Worm (Caenorhabditis elegans) whole organism, L3 larva: Measurements from ENCODE around the gene mbl-1.

Experiments
- aly-2 ChIP-seq: fragments of 150-350 bp; optimal IDR thresholded peaks from 2 replicates; lab custom pipeline; 2014; ENCODE audit warnings: missing biosample characterization, missing genetic modification characterization
- ama-1 ChIP-seq: fragments of 150-350 bp; optimal IDR thresholded peaks from 2 replicates; lab custom pipeline; 2018
- ceh-82 ChIP-seq: fragments of 150-350 bp; optimal IDR thresholded peaks from 2 replicates; lab custom pipeline; 2014; ENCODE audit warnings: missing biosample characterization, missing genetic modification characterization
- ceh-9 ChIP-seq: sonication (generic microtip); optimal IDR thresholded peaks from 2 replicates; lab custom pipeline; 2018; ENCODE audit warnings: missing biosample characterization, missing genetic modification characterization
- elt-2 ChIP-seq: sonication (generic microtip); optimal IDR thresholded peaks from 2 replicates; lab custom pipeline; 2016; ENCODE audit warnings: missing genetic modification reagents, mild to moderate bottlenecking, missing genetic modification characterization, missing compliant biosample characterization
- fkh-2 ChIP-seq: fragments of 150-350 bp; optimal IDR thresholded peaks from 2 replicates; lab custom pipeline; 2014; ENCODE audit warnings: missing biosample characterization, missing genetic modification reagents, missing genetic modification characterization
- lin-39 ChIP-seq: fragments of 150-350 bp; optimal IDR thresholded peaks from 2 replicates; lab custom pipeline; 2018; ENCODE audit warnings: missing biosample characterization, missing genetic modification reagents, missing genetic modification characterization
- lsy-12 ChIP-seq: sonication (generic microtip); optimal IDR thresholded peaks from 2 replicates; lab custom pipeline; 2016; ENCODE audit warnings: mild to moderate bottlenecking, missing genetic modification characterization, missing compliant biosample characterization
- mdl-1 ChIP-seq: fragments of 150-350 bp; optimal IDR thresholded peaks from 2 replicates; lab custom pipeline; 2014; ENCODE audit warnings: missing biosample characterization, missing genetic modification characterization
- mml-1 ChIP-seq: fragments of 150-350 bp; sonication (generic microtip); optimal IDR thresholded peaks from 3 replicates; lab custom pipeline; 2014; ENCODE audit warnings: missing biosample characterization, missing genetic modification characterization
- nhr-11 ChIP-seq: fragments of 150-350 bp; optimal IDR thresholded peaks from 2 replicates; lab custom pipeline; 2014; ENCODE audit warnings: missing biosample characterization, missing genetic modification characterization
- nhr-12 ChIP-seq: fragments of 150-350 bp; optimal IDR thresholded peaks from 2 replicates; lab custom pipeline; 2014; ENCODE audit warnings: missing biosample characterization, missing genetic modification characterization
- nhr-237 ChIP-seq: fragments of 150-350 bp; optimal IDR thresholded peaks from 2 replicates; lab custom pipeline; 2014; ENCODE audit warnings: missing biosample characterization, missing genetic modification characterization
- nhr-28 ChIP-seq: fragments of 150-350 bp; optimal IDR thresholded peaks from 2 replicates; lab custom pipeline; 2014; ENCODE audit warnings: missing biosample characterization, missing genetic modification characterization
- nhr-43 ChIP-seq: sonication (generic microtip); optimal IDR thresholded peaks from 2 replicates; lab custom pipeline; 2016; ENCODE audit warnings: mild to moderate bottlenecking, missing genetic modification characterization, missing compliant biosample characterization; ENCODE audit not compliant: poor library complexity, severe bottlenecking
- pha-4 ChIP-seq: fragments of 150-350 bp; optimal IDR thresholded peaks from 2 replicates; lab custom pipeline; 2014; ENCODE audit warnings: missing biosample characterization, missing genetic modification reagents, missing genetic modification characterization
- pqm-1 ChIP-seq: fragments of 150-350 bp; optimal IDR thresholded peaks from 2 replicates; lab custom pipeline; 2017; ENCODE audit warnings: missing biosample characterization, missing genetic modification characterization, inconsistent platforms
- sea-2 ChIP-seq: fragments of 150-350 bp; sonication (generic microtip); optimal IDR thresholded peaks from 4 replicates; lab custom pipeline; 2014; ENCODE audit warnings: missing biosample characterization, missing genetic modification reagents, missing genetic modification characterization
- snpc-4 ChIP-seq: fragments of 150-350 bp; optimal IDR thresholded peaks from 2 replicates; lab custom pipeline; 2014; ENCODE audit warnings: missing biosample characterization, missing genetic modification characterization
- tbx-2 ChIP-seq: sonication (generic microtip); optimal IDR thresholded peaks from 2 replicates; lab custom pipeline; 2016; ENCODE audit warnings: mild to moderate bottlenecking, missing genetic modification characterization, missing compliant biosample characterization
- unc-62 ChIP-seq: fragments of 150-350 bp; sonication (generic microtip); optimal IDR thresholded peaks from 4 replicates; lab custom pipeline; 2014; ENCODE audit warnings: missing biosample characterization, missing genetic modification reagents, missing genetic modification characterization
- ztf-4 ChIP-seq: fragments of 150-350 bp; optimal IDR thresholded peaks from 2 replicates; lab custom pipeline; 2014; ENCODE audit warnings: missing biosample characterization, missing genetic modification characterization

Gene mbl-1

DNA sequence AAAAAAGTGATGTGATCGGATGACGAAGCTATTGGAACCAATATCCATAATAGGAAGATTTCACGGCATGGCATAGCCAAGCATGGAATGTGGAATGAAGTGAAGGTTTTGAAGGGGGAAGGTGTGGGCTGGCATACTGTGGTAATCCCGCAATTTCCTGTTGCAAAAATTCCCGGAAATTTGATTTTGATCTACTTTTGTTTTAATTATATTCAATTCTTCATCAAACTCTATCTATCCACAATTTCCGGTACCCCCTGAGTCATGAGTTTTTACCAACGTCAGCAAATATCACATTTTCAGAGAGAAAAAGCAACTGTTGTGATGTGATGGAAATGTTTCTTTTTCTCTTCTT, 77.0 kb downstream of the mbl-1 start, which contains the start of gene gcy-11:
Gene gcy-11, minus strand, starts transcription at position 101 of the 355 bp plus-strand sequence.
- TF ChIP-seq ama-1 (lab: Kevin White, UChicago) (no peak), sea-2 (GFP tag; lab: Kevin White, UChicago) (no peak), tbx-2 (no peak), ceh-9 (tag; lab: Kevin White, UChicago) (no peak), ztf-4 (tag; lab: Kevin White, UChicago) (no peak), ceh-82 (tag; lab: Kevin White, UChicago) (no peak), snpc-4 (tag; lab: Kevin White, UChicago) (no peak)

DNA sequence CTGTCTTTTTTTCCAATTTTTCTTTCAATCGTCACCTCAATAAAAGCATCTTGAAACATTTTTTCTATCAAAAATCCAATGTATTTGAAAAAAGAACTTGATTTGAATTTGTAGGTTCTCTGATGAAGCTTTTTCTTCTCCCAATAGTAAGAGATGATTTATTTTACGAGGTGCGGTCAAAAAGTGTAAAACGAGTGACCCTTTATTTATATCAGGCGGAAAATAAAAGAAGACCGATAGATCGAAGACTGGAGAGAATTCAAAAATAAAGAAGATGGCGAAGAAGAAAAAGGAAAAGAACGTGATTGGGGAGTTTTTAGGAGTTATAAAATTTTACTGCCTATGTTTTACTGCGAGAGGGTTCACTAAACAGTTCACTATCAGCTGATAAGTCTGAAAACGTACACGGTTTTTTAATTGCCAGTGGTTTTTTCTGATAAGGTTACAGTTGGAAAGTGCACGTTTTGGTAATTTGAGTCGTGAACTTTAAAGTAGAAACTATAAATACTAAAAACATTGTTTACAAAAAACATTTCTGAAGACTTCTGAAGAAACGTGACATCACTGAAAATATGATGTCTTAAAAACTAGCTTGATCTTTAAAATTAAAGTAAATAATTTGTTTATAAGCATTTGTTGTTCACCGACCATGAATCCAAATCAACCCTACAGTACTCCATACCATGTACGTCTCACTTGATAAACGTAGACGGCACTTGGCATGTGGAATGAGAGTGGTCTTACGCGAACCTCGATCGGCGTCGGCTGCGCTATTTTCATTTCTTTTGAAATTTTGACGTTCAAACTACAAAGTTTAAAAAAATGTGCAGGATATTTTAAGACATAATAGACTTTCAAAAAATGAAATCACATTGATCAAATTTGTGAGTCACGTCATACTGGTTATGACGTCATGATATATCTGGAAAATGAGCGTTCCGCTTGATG, 77.7 kb downstream of the mbl-1 start:
- no peak for TF ChIP-seq aly-2 (tag; lab: Kevin White, UChicago)
- TF ChIP-seq sea-2 (GFP tag; lab: Kevin White, UChicago) = no peak
- TF ChIP-seq nhr-43 (tag; lab: Kevin White, UChicago) = no peak
- peak; percentile 39 for TF ChIP-seq ama-1 (lab: Kevin White, UChicago)
- peak; percentile 78 for TF ChIP-seq elt-2 (tag; lab: Kevin White, UChicago)
- no peak for TF ChIP-seq nhr-28
- peak; percentile 69 for TF ChIP-seq pqm-1
- TF ChIP-seq ztf-4 (tag; lab: Kevin White, UChicago) = peak; percentile 54
- TF ChIP-seq snpc-4 (tag; lab: Kevin White, UChicago) = peak; percentile 37
- TF ChIP-seq mml-1 = no peak
- TF ChIP-seq nhr-12 (tag; lab: Kevin White, UChicago) = no peak
- TF ChIP-seq fkh-2 = no peak
- no peak for TF ChIP-seq lsy-12 (tag; lab: Kevin White, UChicago)
- no peak for TF ChIP-seq nhr-237 (tag; lab: Kevin White, UChicago)
- TF ChIP-seq nhr-11 (tag; lab: Kevin White, UChicago) = no peak
- no peak for TF ChIP-seq tbx-2

DNA sequence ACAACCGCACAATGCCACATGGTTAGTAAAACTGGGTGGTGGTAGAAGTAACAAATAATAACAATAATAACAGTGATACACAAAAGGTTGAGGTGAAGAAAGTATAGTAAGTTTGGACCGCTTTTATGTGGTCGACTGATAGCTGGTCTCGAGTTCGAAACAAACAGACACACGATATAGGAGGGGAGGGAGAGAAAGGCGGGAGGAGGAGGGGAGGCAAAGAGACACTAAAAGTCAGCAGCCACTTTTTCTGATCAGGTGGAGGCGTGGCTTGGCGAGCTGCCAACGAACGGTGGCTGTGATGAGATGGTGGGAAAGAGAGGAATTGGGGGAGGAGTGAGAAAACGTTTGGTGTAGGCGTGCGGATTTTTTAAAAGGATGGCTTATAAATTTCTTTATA, 79.9 kb downstream of the mbl-1 start:
- TF ChIP-seq ceh-9 (tag; lab: Kevin White, UChicago) (no peak), elt-2 (tag; lab: Kevin White, UChicago) (peak; percentile 11), pha-4 (tag; lab: Kevin White, UChicago) (peak; percentile 39), tbx-2 (no peak)

DNA sequence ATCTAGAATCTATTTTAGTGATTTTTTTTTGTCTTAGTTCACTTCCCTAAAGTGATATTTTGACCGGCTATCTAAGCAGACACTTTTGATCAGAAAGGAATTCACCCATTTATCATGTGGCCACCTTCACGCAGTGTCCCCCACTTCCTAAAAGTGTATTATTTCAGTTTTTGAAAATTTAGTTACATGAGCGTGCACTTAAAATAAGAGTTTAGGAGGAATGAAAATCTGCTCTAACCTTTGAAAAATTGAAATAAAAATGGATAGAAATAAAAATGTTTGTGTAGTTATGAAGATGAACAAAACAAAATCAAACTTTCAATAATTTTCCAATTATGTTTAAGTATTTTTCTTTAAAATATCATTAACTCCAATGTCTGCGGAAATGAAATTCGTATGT, 81.4 kb downstream of the mbl-1 start:
- TF ChIP-seq mdl-1 (tag; lab: Kevin White, UChicago) (no peak), lin-39 (tag; lab: Kevin White, UChicago) (no peak), unc-62 (GFP tag; lab: Kevin White, UChicago) (no peak)
